In genomic region chrX:15327238-15327637, ce11 we compare ENCODE assay signal across 1 worm cellular context.
TF ChIP-seq lines count a peak whose summit lies in the region.

No protein-coding gene starts in this region.

TF ChIP-seq in whole organism, L1 larva, 84 proteins besides CTCF, POLR2A, EP300 and RAD21 (continued from another document):
- TF ChIP-seq rnt-1 (tag; optimal IDR thresholded peaks at IDR 0.05; lab: Kevin White, UChicago) (peak; percentile 21), ama-1 (optimal IDR thresholded peaks at IDR 0.05; lab: Kevin White, UChicago) (no peak), blmp-1 (tag; optimal IDR thresholded peaks at IDR 0.05; lab: Kevin White, UChicago) (peak; percentile 80), mef-2 (tag; optimal IDR thresholded peaks at IDR 0.05; lab: Kevin White, UChicago) (no peak), alr-1 (tag; optimal IDR thresholded peaks at IDR 0.05; lab: Kevin White, UChicago; ENCODE audit: borderline replicate concordance) (no peak), nhr-237 (tag; optimal IDR thresholded peaks at IDR 0.05; lab: Kevin White, UChicago) (no peak), lin-13 (GFP tag; optimal IDR thresholded peaks at IDR 0.05; lab: Kevin White, UChicago) (no peak), lin-35 (GFP tag; optimal IDR thresholded peaks at IDR 0.05; lab: Kevin White, UChicago) (peak in 1 of 2 experiments; percentile 15), nhr-28 (tag; optimal IDR thresholded peaks at IDR 0.05; lab: Kevin White, UChicago) (no peak), zip-4 (GFP tag; optimal IDR thresholded peaks at IDR 0.05; lab: Kevin White, UChicago) (no peak), pax-3 (tag; optimal IDR thresholded peaks at IDR 0.05; lab: Kevin White, UChicago) (no peak), nhr-76 (tag; optimal IDR thresholded peaks at IDR 0.05; lab: Kevin White, UChicago) (no peak), hlh-4 (tag; optimal IDR thresholded peaks at IDR 0.05; lab: Kevin White, UChicago) (no peak), nhr-11 (tag; optimal IDR thresholded peaks at IDR 0.05; lab: Kevin White, UChicago) (no peak), C34B4.2 (tag; optimal IDR thresholded peaks at IDR 0.05; lab: Kevin White, UChicago) (no peak), pqm-1 (tag; optimal IDR thresholded peaks at IDR 0.05; lab: Kevin White, UChicago) (no peak), ceh-63 (GFP tag; optimal IDR thresholded peaks at IDR 0.05; lab: Kevin White, UChicago) (no peak), sox-4 (tag; optimal IDR thresholded peaks at IDR 0.05; lab: Kevin White, UChicago) (no peak), ets-5 (GFP tag; IDR thresholded peaks at IDR 0.05; lab: Robert Waterston, UW) (no peak), snpc-4 (tag; optimal IDR thresholded peaks at IDR 0.05; lab: Kevin White, UChicago) (no peak), elt-3 (tag; optimal IDR thresholded peaks at IDR 0.05; lab: Kevin White, UChicago) (peak in 3 of 6 experiments; percentile 49 to 56 (median 54)), nhr-84 (tag; optimal IDR thresholded peaks at IDR 0.05; lab: Kevin White, UChicago) (no peak), tlp-1 (tag; optimal IDR thresholded peaks at IDR 0.05; lab: Kevin White, UChicago) (no peak), ztf-11 (tag; optimal IDR thresholded peaks at IDR 0.05; lab: Kevin White, UChicago) (no peak)
